Worm (Caenorhabditis elegans) whole organism, mixed stage, embryonic: Measurements from ENCODE around the gene tbx-41.

Experiments used
- M03D4.4 ChIP-seq: sonication (generic microtip); optimal IDR thresholded peaks from 2 replicates; lab custom pipeline; 2017; ENCODE audit warnings: mild to moderate bottlenecking, missing genetic modification characterization, missing compliant biosample characterization
- bed-3 ChIP-seq: fragments of 200-800 bp; sonication (Bioruptor generic); optimal IDR thresholded peaks from 3 replicates; lab custom pipeline; 2018; ENCODE audit warnings: mild to moderate bottlenecking, missing genetic modification characterization, moderate library complexity, missing compliant biosample characterization
- blmp-1 ChIP-seq: fragments of 150-350 bp; optimal IDR thresholded peaks from 2 replicates; lab custom pipeline; 2014; ENCODE audit warnings: missing biosample characterization, missing genetic modification characterization
- ceh-39 ChIP-seq: fragments of 150-350 bp; optimal IDR thresholded peaks from 2 replicates; lab custom pipeline; 2014; ENCODE audit warnings: missing biosample characterization, missing genetic modification characterization
- ceh-43 ChIP-seq: fragments of 200-800 bp; sonication (Bioruptor generic); optimal IDR thresholded peaks from 2 replicates; lab custom pipeline; 2018; ENCODE audit warnings: mild to moderate bottlenecking, missing genetic modification characterization, moderate library complexity, missing compliant biosample characterization
- ceh-83 ChIP-seq: fragments of 200-800 bp; sonication (Bioruptor generic); optimal IDR thresholded peaks from 2 replicates; lab custom pipeline; 2018; ENCODE audit warnings: mild to moderate bottlenecking, missing genetic modification characterization, missing compliant biosample characterization
- ces-1 ChIP-seq: fragments of 150-350 bp; optimal IDR thresholded peaks from 2 replicates; lab custom pipeline; 2014; ENCODE audit warnings: missing biosample characterization, missing genetic modification reagents, missing genetic modification characterization
- cnd-1 ChIP-seq: fragments of 200-800 bp; sonication (Bioruptor generic); optimal IDR thresholded peaks from 2 replicates; lab custom pipeline; 2018; ENCODE audit warnings: mild to moderate bottlenecking, missing genetic modification characterization, missing compliant biosample characterization
- drap-1 ChIP-seq: fragments of 200-800 bp; sonication (Bioruptor generic); optimal IDR thresholded peaks from 3 replicates; lab custom pipeline; 2018; ENCODE audit warnings: mild to moderate bottlenecking, missing genetic modification characterization, missing compliant biosample characterization
- elt-1 ChIP-seq: sonication (generic microtip); optimal IDR thresholded peaks from 2 replicates; lab custom pipeline; 2017; ENCODE audit warnings: missing genetic modification characterization, mild to moderate bottlenecking, missing compliant biosample characterization, antibody characterized with exemption, moderate library complexity, borderline replicate concordance; ENCODE audit not compliant: insufficient read depth
- elt-3 ChIP-seq: fragments of 150-350 bp; optimal IDR thresholded peaks from 2 replicates; lab custom pipeline; 2014; ENCODE audit warnings: missing biosample characterization, missing genetic modification characterization
- flh-1 ChIP-seq: fragments of 200-800 bp; sonication (Bioruptor generic); optimal IDR thresholded peaks from 2 replicates; lab custom pipeline; 2018; ENCODE audit warnings: mild to moderate bottlenecking, missing genetic modification characterization, moderate library complexity, missing compliant biosample characterization
- ham-2 ChIP-seq: fragments of 200-800 bp; sonication (Bioruptor generic); optimal IDR thresholded peaks from 2 replicates; lab custom pipeline; 2018; ENCODE audit warnings: mild to moderate bottlenecking, missing genetic modification characterization, missing compliant biosample characterization
- hlh-1 ChIP-seq: fragments of 150-350 bp; optimal IDR thresholded peaks from 2 replicates; lab custom pipeline; 2014; ENCODE audit warnings: missing biosample characterization, missing genetic modification reagents, missing genetic modification characterization
- lin-13 ChIP-seq: fragments of 150-350 bp; optimal IDR thresholded peaks from 2 replicates; lab custom pipeline; 2014; ENCODE audit warnings: missing biosample characterization, missing genetic modification characterization
- lin-32 ChIP-seq: fragments of 200-800 bp; sonication (Bioruptor generic); optimal IDR thresholded peaks from 2 replicates; lab custom pipeline; 2018; ENCODE audit warnings: mild to moderate bottlenecking, missing genetic modification characterization, missing compliant biosample characterization
- lsy-2 ChIP-seq: fragments of 150-350 bp; optimal IDR thresholded peaks from 2 replicates; lab custom pipeline; 2014; ENCODE audit warnings: missing biosample characterization, missing genetic modification characterization
- mab-5 ChIP-seq: fragments of 150-350 bp; optimal IDR thresholded peaks from 2 replicates; lab custom pipeline; 2014; ENCODE audit warnings: missing biosample characterization, missing genetic modification characterization
- mep-1 ChIP-seq: fragments of 150-350 bp; optimal IDR thresholded peaks from 2 replicates; lab custom pipeline; 2017; ENCODE audit warnings: missing biosample characterization, missing genetic modification reagents, missing genetic modification characterization, inconsistent platforms
- mls-2 ChIP-seq: sonication (generic microtip); optimal IDR thresholded peaks from 2 replicates; lab custom pipeline; 2016; ENCODE audit warnings: mild to moderate bottlenecking, missing genetic modification characterization, moderate library complexity, missing compliant biosample characterization
- nhr-12 ChIP-seq: fragments of 150-350 bp; optimal IDR thresholded peaks from 2 replicates; lab custom pipeline; 2014; ENCODE audit warnings: missing biosample characterization, missing genetic modification characterization
- nhr-2 ChIP-seq: fragments of 150-350 bp; optimal IDR thresholded peaks from 2 replicates; lab custom pipeline; 2014; ENCODE audit warnings: missing biosample characterization, missing genetic modification characterization
- nhr-237 ChIP-seq: fragments of 150-350 bp; optimal IDR thresholded peaks from 2 replicates; lab custom pipeline; 2014; ENCODE audit warnings: missing biosample characterization, missing genetic modification characterization
- nhr-28 ChIP-seq: fragments of 150-350 bp; optimal IDR thresholded peaks from 2 replicates; lab custom pipeline; 2014; ENCODE audit warnings: missing biosample characterization, missing genetic modification characterization
- nhr-76 ChIP-seq: sonication (generic microtip); optimal IDR thresholded peaks from 2 replicates; lab custom pipeline; 2017; ENCODE audit warnings: missing biosample characterization, missing genetic modification characterization
- pha-4 ChIP-seq: fragments of 150-350 bp; optimal IDR thresholded peaks from 2 replicates; lab custom pipeline; 2018; ENCODE audit warnings: missing biosample characterization, missing genetic modification reagents, missing genetic modification characterization
- sem-2 ChIP-seq: fragments of 200-800 bp; sonication (Bioruptor generic); optimal IDR thresholded peaks from 2 replicates; lab custom pipeline; 2018; ENCODE audit warnings: mild to moderate bottlenecking, missing genetic modification characterization, missing compliant biosample characterization
- snpc-4 ChIP-seq: fragments of 150-350 bp; optimal IDR thresholded peaks from 2 replicates; lab custom pipeline; 2014; ENCODE audit warnings: missing biosample characterization, missing genetic modification characterization
- sptf-1 ChIP-seq: sonication (generic microtip); optimal IDR thresholded peaks from 2 replicates; lab custom pipeline; 2017; ENCODE audit warnings: mild to moderate bottlenecking, missing genetic modification characterization, moderate library complexity, missing compliant biosample characterization
- tbx-8 ChIP-seq: fragments of 200-800 bp; sonication (Bioruptor generic); optimal IDR thresholded peaks from 2 replicates; lab custom pipeline; 2018; ENCODE audit warnings: mild to moderate bottlenecking, missing genetic modification characterization, moderate library complexity, missing compliant biosample characterization
- unc-120 ChIP-seq: sonication (generic microtip); optimal IDR thresholded peaks from 2 replicates; lab custom pipeline; 2017; ENCODE audit warnings: missing genetic modification characterization, missing compliant biosample characterization; ENCODE audit not compliant: poor library complexity, severe bottlenecking
- unc-39 ChIP-seq: fragments of 150-350 bp; optimal IDR thresholded peaks from 2 replicates; lab custom pipeline; 2014; ENCODE audit warnings: missing biosample characterization, missing genetic modification characterization
- unc-62 ChIP-seq: fragments of 150-350 bp; optimal IDR thresholded peaks from 2 replicates; lab custom pipeline; 2014; ENCODE audit warnings: missing biosample characterization, missing genetic modification reagents, missing genetic modification characterization
- zip-8 ChIP-seq: fragments of 150-350 bp; optimal IDR thresholded peaks from 2 replicates; lab custom pipeline; 2014; ENCODE audit warnings: missing biosample characterization, missing genetic modification characterization
- ztf-11 ChIP-seq: fragments of 150-350 bp; optimal IDR thresholded peaks from 2 replicates; lab custom pipeline; 2014; ENCODE audit warnings: missing biosample characterization, missing genetic modification characterization

Gene tbx-41

ce11 chrX:1860422-1860821, 4.6 kb upstream of the tbx-41 start, which contains the start of gene T26C11.8:
T26C11.8 (plus strand) TSS chrX:1860722.
- TF ChIP-seq unc-39 (no peak), lin-32 (GFP tag; lab: Kevin White, UChicago) (no peak), pha-4 (tag; lab: Kevin White, UChicago) (no peak), unc-62 (GFP tag; lab: Kevin White, UChicago) (no peak), blmp-1 (tag; lab: Kevin White, UChicago) (no peak)

DNA sequence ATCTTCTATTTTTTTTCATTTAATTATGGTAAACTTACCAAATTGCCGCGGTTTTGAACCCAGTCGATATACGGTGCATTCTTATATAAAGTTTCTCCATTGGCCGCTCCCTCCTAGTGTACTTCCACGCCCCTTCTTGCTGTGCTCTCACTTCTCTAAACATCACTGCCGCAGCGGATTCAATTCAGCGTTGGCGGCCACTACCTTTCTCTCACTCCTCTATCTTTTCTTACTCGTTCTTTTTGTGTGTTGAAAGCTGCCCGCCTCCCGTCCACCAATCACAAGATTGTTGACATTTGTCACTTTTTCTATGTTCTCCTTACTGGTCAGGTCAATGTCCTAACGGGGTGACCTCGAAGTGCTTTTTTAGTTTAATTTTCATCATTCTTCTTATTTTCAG, 5.9 kb downstream of the tbx-41 start:
- no peak for TF ChIP-seq elt-3 (tag; lab: Kevin White, UChicago)
- peak; percentile 11 for TF ChIP-seq pha-4 (tag; lab: Kevin White, UChicago)
- peak; percentile 61 for TF ChIP-seq lsy-2 (tag; lab: Kevin White, UChicago)

ce11 chrX:1880665-1881064, 15.6 kb downstream of the tbx-41 start:
- no peak for TF ChIP-seq blmp-1 (tag; lab: Kevin White, UChicago)
- TF ChIP-seq mls-2, result peak; percentile 78
- peak; percentile 14 for TF ChIP-seq hlh-1
- TF ChIP-seq lin-13 (tag; lab: Kevin White, UChicago), result peak; percentile 55
- TF ChIP-seq nhr-237 (tag; lab: Kevin White, UChicago), result peak; percentile 12
- peak; percentile 82 for TF ChIP-seq cnd-1 (tag; lab: Kevin White, UChicago)
- TF ChIP-seq ces-1 (GFP tag; lab: Kevin White, UChicago), result peak; percentile 35
- TF ChIP-seq nhr-76 (tag; lab: Kevin White, UChicago), result no peak
- no peak for TF ChIP-seq nhr-12
- peak; percentile 39 for TF ChIP-seq mep-1
- peak; percentile 84 for TF ChIP-seq sptf-1 (tag; lab: Kevin White, UChicago)
- peak; percentile 91 for TF ChIP-seq ceh-83
- TF ChIP-seq zip-8 (tag; lab: Kevin White, UChicago), result no peak
- peak; percentile 39 for TF ChIP-seq lin-32 (GFP tag; lab: Kevin White, UChicago)
- TF ChIP-seq tbx-8, result peak; percentile 64
- no peak for TF ChIP-seq unc-62 (GFP tag; lab: Kevin White, UChicago)
- no peak for TF ChIP-seq snpc-4
- TF ChIP-seq sem-2 (GFP tag; lab: Kevin White, UChicago), result peak; percentile 74
- TF ChIP-seq flh-1, result peak; percentile 57
- TF ChIP-seq unc-120 (tag; lab: Kevin White, UChicago), result peak; percentile 75
- peak; percentile 63 for TF ChIP-seq bed-3
- TF ChIP-seq ztf-11 (tag; lab: Kevin White, UChicago), result peak; percentile 23
- no peak for TF ChIP-seq lsy-2 (tag; lab: Kevin White, UChicago)
- TF ChIP-seq nhr-2 (tag; lab: Kevin White, UChicago), result no peak
- peak; percentile 88 for TF ChIP-seq M03D4.4 (tag; lab: Kevin White, UChicago)
- no peak for TF ChIP-seq elt-1
- TF ChIP-seq ceh-43 (GFP tag; lab: Kevin White, UChicago), result no peak
- TF ChIP-seq ham-2 (GFP tag; lab: Kevin White, UChicago), result peak; percentile 51
- peak; percentile 5 for TF ChIP-seq pha-4 (tag; lab: Kevin White, UChicago)
- peak; percentile 83 for TF ChIP-seq drap-1 (GFP tag; lab: Kevin White, UChicago)
- peak; percentile 30 for TF ChIP-seq ceh-39
- no peak for TF ChIP-seq mab-5 (tag; lab: Kevin White, UChicago)
- TF ChIP-seq nhr-28 (tag; lab: Kevin White, UChicago), result peak; percentile 47
- TF ChIP-seq elt-3 (tag; lab: Kevin White, UChicago), result no peak
- no peak for TF ChIP-seq unc-39

DNA sequence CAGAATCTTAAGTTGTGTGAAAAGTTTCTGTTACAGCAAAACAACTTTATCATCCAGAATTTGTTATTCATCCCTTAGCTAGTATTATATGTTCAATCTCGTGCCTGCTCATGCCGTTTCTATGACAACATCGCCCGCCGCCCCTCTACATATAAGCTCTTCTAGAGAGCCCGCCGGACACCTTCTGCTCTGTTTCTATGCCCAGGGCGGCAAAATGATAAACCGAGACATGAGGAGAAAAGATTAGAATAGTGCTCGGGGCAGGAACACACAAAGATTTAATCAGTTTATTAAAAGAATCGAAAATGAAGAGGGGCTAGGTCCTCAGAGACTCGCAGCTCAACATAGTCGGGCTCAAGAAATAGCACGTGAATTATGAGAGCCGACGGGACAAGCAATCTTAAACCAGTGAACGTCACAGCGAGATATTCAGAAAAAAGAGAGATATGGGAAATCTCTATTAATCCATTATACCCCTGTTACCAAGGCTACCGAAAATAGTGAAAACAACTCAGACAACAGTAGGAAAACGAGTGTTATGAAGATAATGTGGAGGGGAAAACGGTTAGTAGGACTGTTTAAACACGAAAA, 23.5 kb downstream of the tbx-41 start:
- peak; percentile 33 for TF ChIP-seq ces-1 (GFP tag; lab: Kevin White, UChicago)
- no peak for TF ChIP-seq ceh-83
